Fruit fly (Drosophila melanogaster) whole organism, embryonic: ENCODE measurements around the gene CG18765.

Source experiments
- Ada2b ChIP-seq: fragments of 200-800 bp; sonication (Bioruptor generic); IDR thresholded peaks from 2 replicates; pipeline ENCODE4 v1.3.6; 2022; ENCODE audit warnings: missing biosample characterization, missing genetic modification characterization
- Blimp-1 ChIP-seq: fragments of 200-800 bp; sonication (Bioruptor generic); optimal IDR thresholded peaks from 3 replicates; lab custom pipeline; 2018; ENCODE audit warnings: missing biosample characterization, missing genetic modification characterization, mild to moderate bottlenecking, moderate library complexity, missing genetic modification reagents
- CG10565 ChIP-seq: fragments of 200-800 bp; sonication (Bioruptor generic); optimal IDR thresholded peaks from 3 replicates; lab custom pipeline; 2016; ENCODE audit warnings: missing biosample characterization, mild to moderate bottlenecking, missing genetic modification characterization
- CG11695 ChIP-seq: fragments of 200-800 bp; sonication (Bioruptor generic); IDR thresholded peaks from 3 replicates; pipeline ENCODE4 v1.3.6; 2022; ENCODE audit warnings: missing biosample characterization, missing genetic modification characterization
- CG12391 ChIP-seq: fragments of 200-800 bp; sonication (Bioruptor generic); optimal IDR thresholded peaks from 3 replicates; lab custom pipeline; 2018; ENCODE audit warnings: missing biosample characterization, mild to moderate bottlenecking, missing genetic modification characterization, moderate library complexity
- CG15011 ChIP-seq: fragments of 200-800 bp; sonication (Bioruptor generic); optimal IDR thresholded peaks from 3 replicates; lab custom pipeline; 2018; ENCODE audit warnings: missing biosample characterization, mild to moderate bottlenecking, missing genetic modification characterization
- CG1603 ChIP-seq: fragments of 200-800 bp; sonication (Bioruptor generic); optimal IDR thresholded peaks from 2 replicates; lab custom pipeline; 2019; ENCODE audit warnings: missing biosample characterization, mild to moderate bottlenecking, missing genetic modification characterization, moderate library complexity
- CG16815 ChIP-seq: fragments of 200-800 bp; sonication (Bioruptor generic); optimal IDR thresholded peaks from 3 replicates; lab custom pipeline; 2017; ENCODE audit warnings: missing biosample characterization, mild to moderate bottlenecking, missing genetic modification characterization
- CG17385 ChIP-seq: fragments of 200-800 bp; sonication (Bioruptor generic); optimal IDR thresholded peaks from 3 replicates; lab custom pipeline; 2018; ENCODE audit warnings: missing biosample characterization, mild to moderate bottlenecking, missing genetic modification characterization
- CG17568 ChIP-seq: fragments of 200-800 bp; sonication (Bioruptor generic); optimal IDR thresholded peaks from 2 replicates; lab custom pipeline; 2018; ENCODE audit warnings: missing biosample characterization, mild to moderate bottlenecking, missing genetic modification characterization, moderate library complexity
- CG18476 ChIP-seq: fragments of 200-800 bp; sonication (Bioruptor generic); optimal IDR thresholded peaks from 2 replicates; lab custom pipeline; 2016; ENCODE audit warnings: missing biosample characterization, mild to moderate bottlenecking, missing genetic modification characterization
- CG2199 ChIP-seq: fragments of 200-800 bp; sonication (Bioruptor generic); IDR thresholded peaks from 3 replicates; pipeline ENCODE4 v1.3.6; 2022; ENCODE audit warnings: missing biosample characterization, missing genetic modification characterization
- CG31365 ChIP-seq: fragments of 200-800 bp; sonication (Bioruptor generic); optimal IDR thresholded peaks from 2 replicates; lab custom pipeline; 2018; ENCODE audit warnings: missing biosample characterization, mild to moderate bottlenecking, missing genetic modification characterization
- CG4424 ChIP-seq: fragments of 200-800 bp; sonication (Bioruptor generic); optimal IDR thresholded peaks from 3 replicates; lab custom pipeline; 2016; ENCODE audit warnings: missing biosample characterization, missing genetic modification characterization
- CG6791 ChIP-seq: fragments of 200-800 bp; sonication (Bioruptor generic); IDR thresholded peaks from 3 replicates; pipeline ENCODE4 v1.3.6; 2022; ENCODE audit warnings: missing biosample characterization, missing genetic modification characterization; ENCODE audit not compliant: partially characterized antibody
- E2f1 ChIP-seq: fragments of 200-800 bp; sonication (Bioruptor generic); IDR thresholded peaks from 2 replicates; pipeline ENCODE4 v1.3.6; 2022; ENCODE audit warnings: missing biosample characterization, missing genetic modification characterization
- E2f2 ChIP-seq: fragments of 200-800 bp; sonication (Bioruptor generic); IDR thresholded peaks from 2 replicates; pipeline ENCODE4 v1.3.6; 2022; ENCODE audit warnings: missing biosample characterization, missing genetic modification characterization
- Gug ChIP-seq: fragments of 200-800 bp; sonication (Bioruptor generic); IDR thresholded peaks from 4 replicates; pipeline ENCODE4 v1.3.6; 2022; ENCODE audit warnings: missing biosample characterization, missing genetic modification characterization
- Hmx ChIP-seq: fragments of 200-800 bp; sonication (Bioruptor generic); optimal IDR thresholded peaks from 2 replicates; lab custom pipeline; 2016; ENCODE audit warnings: missing biosample characterization, missing genetic modification characterization
- Kr ChIP-seq: fragments of 200-800 bp; sonication (Bioruptor generic); optimal IDR thresholded peaks from 2 replicates; lab custom pipeline; 2017; ENCODE audit warnings: missing biosample characterization, mild to moderate bottlenecking, missing genetic modification characterization
- Meics ChIP-seq: fragments of 200-800 bp; sonication (Bioruptor generic); optimal IDR thresholded peaks from 2 replicates; lab custom pipeline; 2017; ENCODE audit warnings: missing biosample characterization, mild to moderate bottlenecking, missing genetic modification characterization
- Mrtf ChIP-seq: fragments of 200-800 bp; sonication (Bioruptor generic); IDR thresholded peaks from 3 replicates; pipeline ENCODE4 v1.3.6; 2022; ENCODE audit warnings: missing biosample characterization, missing genetic modification characterization
- Six4 ChIP-seq: fragments of 200-800 bp; sonication (Bioruptor generic); optimal IDR thresholded peaks from 2 replicates; lab custom pipeline; 2016; ENCODE audit warnings: missing biosample characterization, missing genetic modification characterization
- Taf1 ChIP-seq: fragments of 200-800 bp; sonication (Bioruptor generic); IDR thresholded peaks from 2 replicates; pipeline ENCODE4 v1.3.6; 2022; ENCODE audit warnings: missing biosample characterization, missing genetic modification characterization
- ap ChIP-seq: fragments of 200-800 bp; sonication (Bioruptor generic); IDR thresholded peaks from 2 replicates; pipeline ENCODE4 v1.3.6; 2022; ENCODE audit warnings: missing biosample characterization, missing genetic modification characterization
- bbx ChIP-seq: fragments of 200-800 bp; sonication (Bioruptor generic); IDR thresholded peaks from 2 replicates; pipeline ENCODE4 v1.3.6; 2022; ENCODE audit warnings: missing biosample characterization, missing genetic modification characterization; ENCODE audit not compliant: partially characterized antibody
- bigmax ChIP-seq: fragments of 200-800 bp; sonication (Bioruptor generic); optimal IDR thresholded peaks from 2 replicates; lab custom pipeline; 2018; ENCODE audit warnings: missing biosample characterization, mild to moderate bottlenecking, missing genetic modification characterization
- btn ChIP-seq: fragments of 200-800 bp; sonication (Bioruptor generic); optimal IDR thresholded peaks from 2 replicates; lab custom pipeline; 2016; ENCODE audit warnings: missing biosample characterization, missing genetic modification characterization
- cad ChIP-seq: fragments of >200 bp; optimal IDR thresholded peaks from 2 replicates; lab custom pipeline; 2017; ENCODE audit warnings: missing biosample characterization, missing genetic modification characterization
- chinmo ChIP-seq: fragments of 200-800 bp; sonication (Bioruptor generic); IDR thresholded peaks from 4 replicates; pipeline ENCODE4 v1.3.6; 2022; ENCODE audit warnings: missing biosample characterization, missing genetic modification characterization; ENCODE audit not compliant: partially characterized antibody
- danr ChIP-seq: fragments of 200-800 bp; sonication (Bioruptor generic); IDR thresholded peaks from 2 replicates; pipeline ENCODE4 v1.3.6; 2022; ENCODE audit warnings: missing biosample characterization, missing genetic modification characterization
- dmrt11E ChIP-seq: fragments of 200-800 bp; sonication (Bioruptor generic); optimal IDR thresholded peaks from 3 replicates; lab custom pipeline; 2018; ENCODE audit warnings: missing biosample characterization, mild to moderate bottlenecking, missing genetic modification characterization, moderate library complexity
- esg ChIP-seq: fragments of 200-800 bp; sonication (Bioruptor generic); conservative IDR thresholded peaks from 2 replicates; pipeline ENCODE4 v1.3.6; 2022; ENCODE audit warnings: missing biosample characterization, missing genetic modification characterization
- ewg ChIP-seq: fragments of 200-800 bp; sonication (Bioruptor generic); optimal IDR thresholded peaks from 3 replicates; lab custom pipeline; 2017; ENCODE audit warnings: mild to moderate bottlenecking, missing biosample characterization, missing genetic modification reagents, missing genetic modification characterization
- exex ChIP-seq: fragments of 200-800 bp; sonication (Bioruptor generic); optimal IDR thresholded peaks from 4 replicates; lab custom pipeline; 2018; ENCODE audit warnings: missing biosample characterization, mild to moderate bottlenecking, missing genetic modification characterization, moderate library complexity
- ftz-f1 ChIP-seq: fragments of 200-800 bp; sonication (Bioruptor generic); optimal IDR thresholded peaks from 2 replicates; lab custom pipeline; 2016; ENCODE audit warnings: missing biosample characterization, missing genetic modification characterization
- knrl ChIP-seq: fragments of 200-800 bp; sonication (Bioruptor generic); IDR thresholded peaks from 3 replicates; pipeline ENCODE4 v1.3.6; 2022; ENCODE audit warnings: missing biosample characterization, missing genetic modification characterization; ENCODE audit not compliant: partially characterized antibody
- lov ChIP-seq, 2 experiments: fragments of 200-800 bp in 1 of 2; fragments of >200 bp in 1 of 2; sonication (Bioruptor generic) in 1 of 2; IDR thresholded peaks in 1 of 2; optimal IDR thresholded peaks in 1 of 2; 2 replicates in 1 of 2; 3 replicates in 1 of 2; pipeline versions ENCODE4 v1.3.6 to Lab custom; 2017 to 2022; ENCODE audit warnings: missing biosample characterization in 1 of 2, missing genetic modification characterization in 1 of 2
- maf-S ChIP-seq: fragments of 200-800 bp; sonication (Bioruptor generic); optimal IDR thresholded peaks from 2 replicates; lab custom pipeline; 2016; ENCODE audit warnings: missing biosample characterization, missing genetic modification characterization
- oc ChIP-seq: fragments of 200-800 bp; sonication (Bioruptor generic); optimal IDR thresholded peaks from 2 replicates; lab custom pipeline; 2018; ENCODE audit warnings: missing biosample characterization, mild to moderate bottlenecking, missing genetic modification characterization, moderate library complexity
- odd ChIP-seq: fragments of 200-800 bp; sonication (Bioruptor generic); optimal IDR thresholded peaks from 2 replicates; lab custom pipeline; 2017; ENCODE audit warnings: missing biosample characterization, mild to moderate bottlenecking, missing genetic modification characterization
- pho ChIP-seq: fragments of 200-800 bp; sonication (Bioruptor generic); optimal IDR thresholded peaks from 2 replicates; lab custom pipeline; 2016; ENCODE audit warnings: missing biosample characterization, missing genetic modification characterization
- pnt ChIP-seq: fragments of 200-800 bp; sonication (Bioruptor generic); optimal IDR thresholded peaks from 3 replicates; lab custom pipeline; 2016; ENCODE audit warnings: missing biosample characterization, missing genetic modification characterization
- sens-2 ChIP-seq: fragments of 200-800 bp; sonication (Bioruptor generic); IDR thresholded peaks from 2 replicates; pipeline ENCODE4 v1.3.6; 2022; ENCODE audit warnings: missing biosample characterization, missing genetic modification characterization
- tio ChIP-seq: fragments of 200-800 bp; sonication (Bioruptor generic); optimal IDR thresholded peaks from 2 replicates; lab custom pipeline; 2017; ENCODE audit warnings: missing biosample characterization, missing genetic modification characterization, inconsistent platforms
- tll ChIP-seq, 2 experiments: fragments of 200-800 bp in 1 of 2; fragments of >200 bp in 1 of 2; sonication (Bioruptor generic) in 1 of 2; optimal IDR thresholded peaks; 2 replicates each; lab custom pipeline; 2017 to 2019; ENCODE audit warnings: missing biosample characterization in 2 of 2, missing genetic modification characterization in 2 of 2, mild to moderate bottlenecking in 1 of 2, moderate library complexity in 1 of 2
- trem ChIP-seq: fragments of 200-800 bp; optimal IDR thresholded peaks from 3 replicates; lab custom pipeline; 2019; ENCODE audit warnings: missing biosample characterization, mild to moderate bottlenecking, missing genetic modification characterization, moderate library complexity

The CG18765 gene

DNA sequence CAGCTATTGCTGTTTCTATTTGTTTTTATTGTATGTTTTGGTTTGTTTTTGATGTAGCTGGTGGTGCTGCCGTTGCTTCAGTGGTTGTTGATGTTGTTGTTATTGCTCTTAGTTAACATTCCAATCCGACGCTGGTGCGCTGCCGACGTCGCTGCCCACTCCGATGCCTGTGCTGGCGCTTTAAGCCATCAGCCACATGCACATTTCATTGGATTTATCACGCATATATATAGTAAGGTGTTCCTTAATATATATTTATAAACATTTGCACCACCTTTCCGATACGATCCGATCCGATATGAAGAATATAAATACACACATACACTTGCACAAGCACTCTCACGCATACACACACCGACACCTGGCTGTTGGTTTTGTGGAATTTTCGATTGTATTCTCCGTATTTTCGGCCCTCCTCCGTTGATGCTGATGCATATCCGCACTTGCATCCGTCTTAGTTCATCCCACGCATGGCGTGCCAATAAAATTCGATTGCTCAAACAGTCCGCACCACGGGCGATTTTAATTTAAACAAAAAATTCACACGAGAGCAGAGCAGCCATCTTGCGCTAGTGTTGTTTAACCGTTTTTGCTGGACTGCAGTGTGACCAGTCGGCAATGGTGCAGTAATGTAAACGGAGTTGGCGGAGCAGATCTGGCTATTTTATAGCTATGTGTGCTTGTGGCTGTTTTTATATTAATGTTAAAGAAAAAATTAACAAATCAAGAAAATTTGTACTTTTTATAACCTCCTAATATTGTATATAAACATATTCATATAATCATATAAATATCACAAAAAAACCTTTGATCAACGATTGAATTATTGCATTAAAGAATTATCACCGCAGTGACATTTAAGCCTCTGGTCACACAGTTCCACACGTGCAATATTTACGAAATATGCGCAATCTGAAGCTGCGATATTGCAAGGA lies 41.2 kb downstream of the CG18765 start, which contains the start of the genes Csk and Elp1 (continued):
- TF ChIP-seq CG1603 (tag; lab: Kevin White, UChicago) (peak; percentile 54), tll (GFP tag; optimal IDR thresholded peaks at IDR 0.05; lab: Kevin White, UChicago) (no peak), CG11695 (GFP tag; lab: Robert Waterston, UW) (no peak), ewg (GFP tag; lab: Kevin White, UChicago) (peak; percentile 73), btn (GFP tag; lab: Kevin White, UChicago) (no peak), chinmo (0 out of 4 replicates have a peak, but pooled peaks have one; percentile 30), esg (GFP tag; lab: Robert Waterston, UW) (no peak), Meics (GFP tag; lab: Kevin White, UChicago) (peak; percentile 54), danr (GFP tag; lab: Robert Waterston, UW) (no peak), CG4424 (GFP tag; lab: Kevin White, UChicago) (peak; percentile 74), CG2199 (GFP tag; lab: Robert Waterston, UW) (no peak), E2f2 (GFP tag; lab: Robert Waterston, UW) (peak; percentile 40), tio (GFP tag; lab: Kevin White, UChicago) (no peak), exex (tag; lab: Kevin White, UChicago) (peak; percentile 16), Taf1 (GFP tag; lab: Robert Waterston, UW) (no peak), bbx (peak; percentile 15; the same call in 1 of the 2 replicates), CG31365 (no peak), bigmax (GFP tag; lab: Kevin White, UChicago) (no peak), odd (GFP tag; lab: Kevin White, UChicago) (no peak), ap (GFP tag; lab: Robert Waterston, UW) (no peak), trem (peak; percentile 68), E2f1 (GFP tag; lab: Robert Waterston, UW) (no peak), Six4 (GFP tag; lab: Kevin White, UChicago) (no peak), Kr (GFP tag; lab: Kevin White, UChicago) (no peak), CG17385 (GFP tag; lab: Kevin White, UChicago) (peak; percentile 45), Hmx (GFP tag; lab: Kevin White, UChicago) (no peak), CG18476 (GFP tag; lab: Kevin White, UChicago) (peak; percentile 28), ftz-f1 (GFP tag; lab: Kevin White, UChicago) (no peak), lov (optimal IDR thresholded peaks at IDR 0.05; lab: Kevin White, UChicago) (no peak), lov (GFP tag; IDR thresholded peaks at IDR 0.05; lab: Robert Waterston, UW) (no peak), CG17568 (no peak), maf-S (GFP tag; lab: Kevin White, UChicago) (no peak), pnt (GFP tag; lab: Kevin White, UChicago) (no peak), dmrt11E (tag; lab: Kevin White, UChicago) (peak; percentile 58), Mrtf (GFP tag; lab: Robert Waterston, UW) (no peak), Ada2b (GFP tag; lab: Robert Waterston, UW) (no peak; the same call in 1 of the 2 replicates), sens-2 (GFP tag; lab: Robert Waterston, UW) (no peak), CG16815 (peak; percentile 31), CG12391 (tag; lab: Kevin White, UChicago) (peak; percentile 72), knrl (peak; percentile 23; the same call in 1 of the 3 replicates), pho (peak; percentile 3), cad (no peak), CG6791 (no peak; the same call in 2 of the 3 replicates), Gug (0 out of 4 replicates have a peak, but pooled peaks have one; percentile 27), CG10565 (no peak), Blimp-1 (GFP tag; lab: Kevin White, UChicago) (peak; percentile 28), CG15011 (GFP tag; lab: Kevin White, UChicago) (peak; percentile 26), oc (tag; lab: Kevin White, UChicago) (no peak)
